Worm (Caenorhabditis elegans) whole organism, midembryonic: Measurements from ENCODE around the gene F18A1.7.

ENCODE experiments used
- cog-1 ChIP-seq: sonication (generic microtip); optimal IDR thresholded peaks from 2 replicates; lab custom pipeline; 2016; ENCODE audit warnings: missing genetic modification characterization, missing compliant biosample characterization
- flt-1 ChIP-seq: fragments of 200-800 bp; sonication (Bioruptor generic); IDR thresholded peaks from 2 replicates; pipeline ENCODE4 v1.3.6; 2022; ENCODE audit warnings: missing genetic modification characterization, missing compliant biosample characterization
- ref-1 ChIP-seq: fragments of 200-800 bp; sonication (Bioruptor generic); conservative IDR thresholded peaks from 2 replicates; pipeline ENCODE4 v1.3.6; 2022; ENCODE audit warnings: missing genetic modification reagents, missing genetic modification characterization, missing compliant biosample characterization

- TF ChIP-seq flt-1 (GFP tag; lab: Robert Waterston, UW) (no peak), cog-1 (no peak), ref-1 (GFP tag; lab: Robert Waterston, UW) (no peak)
Measured at ce11 chrII:7616141-7616540, 47.4 kb downstream of the F18A1.7 start, which contains the start of gene cdc-42.
